Fruit fly (Drosophila melanogaster) whole organism, embryonic: ENCODE data around the gene ABCB7.
A peak's percentile ranks its signal among the peaks of the same experiment; 100 is the strongest.

ENCODE experiments used
- Bgb ChIP-seq: fragments of 200-800 bp; sonication (Bioruptor generic); IDR thresholded peaks from 2 replicates; pipeline ENCODE4 v1.3.6; 2022; ENCODE audit warnings: missing biosample characterization, missing genetic modification characterization; ENCODE audit not compliant: partially characterized antibody
- CG10431 ChIP-seq: fragments of 200-800 bp; sonication (Bioruptor generic); optimal IDR thresholded peaks from 3 replicates; lab custom pipeline; 2018; ENCODE audit warnings: missing biosample characterization, mild to moderate bottlenecking, missing genetic modification characterization
- CG10543 ChIP-seq: fragments of 200-800 bp; sonication (Bioruptor generic); optimal IDR thresholded peaks from 3 replicates; lab custom pipeline; 2017; ENCODE audit warnings: missing biosample characterization, mild to moderate bottlenecking, missing genetic modification characterization, moderate library complexity
- CG10959 ChIP-seq: fragments of 200-800 bp; sonication (Bioruptor generic); IDR thresholded peaks from 2 replicates; pipeline ENCODE4 v1.3.6; 2022; ENCODE audit warnings: missing biosample characterization, missing genetic modification characterization
- CG11456 ChIP-seq: fragments of 200-800 bp; sonication (Bioruptor generic); IDR thresholded peaks from 3 replicates; pipeline ENCODE4 v1.3.6; 2022; ENCODE audit warnings: missing biosample characterization, missing genetic modification characterization
- CG12769 ChIP-seq: fragments of 200-800 bp; sonication (Bioruptor generic); optimal IDR thresholded peaks from 2 replicates; lab custom pipeline; 2019; ENCODE audit warnings: missing biosample characterization, mild to moderate bottlenecking, missing genetic modification characterization, moderate library complexity
- CG13123 ChIP-seq: fragments of 200-800 bp; sonication (Bioruptor generic); optimal IDR thresholded peaks from 2 replicates; lab custom pipeline; 2016; ENCODE audit warnings: missing biosample characterization, missing genetic modification characterization
- CG14710 ChIP-seq: fragments of 200-800 bp; sonication (Bioruptor generic); optimal IDR thresholded peaks from 3 replicates; lab custom pipeline; 2019; ENCODE audit warnings: missing biosample characterization, mild to moderate bottlenecking, missing genetic modification characterization, moderate library complexity
- CG15011 ChIP-seq: fragments of 200-800 bp; sonication (Bioruptor generic); optimal IDR thresholded peaks from 3 replicates; lab custom pipeline; 2018; ENCODE audit warnings: missing biosample characterization, mild to moderate bottlenecking, missing genetic modification characterization
- CG1647 ChIP-seq: fragments of 200-800 bp; sonication (Bioruptor generic); optimal IDR thresholded peaks from 3 replicates; lab custom pipeline; 2016; ENCODE audit warnings: missing biosample characterization, missing genetic modification characterization
- CG17359 ChIP-seq: fragments of 200-800 bp; sonication (Bioruptor generic); optimal IDR thresholded peaks from 3 replicates; lab custom pipeline; 2018; ENCODE audit warnings: missing biosample characterization, mild to moderate bottlenecking, missing genetic modification characterization, moderate library complexity
- CG2202 ChIP-seq: fragments of 200-800 bp; sonication (Bioruptor generic); optimal IDR thresholded peaks from 2 replicates; lab custom pipeline; 2018; ENCODE audit warnings: missing biosample characterization, mild to moderate bottlenecking, missing genetic modification characterization
- CG2875 ChIP-seq: fragments of 200-800 bp; sonication (Bioruptor generic); optimal IDR thresholded peaks from 2 replicates; lab custom pipeline; 2017; ENCODE audit warnings: missing biosample characterization, mild to moderate bottlenecking, missing genetic modification characterization, missing genetic modification reagents
- CG31224 ChIP-seq: fragments of 200-800 bp; sonication (Bioruptor generic); IDR thresholded peaks from 2 replicates; pipeline ENCODE4 v1.3.6; 2022; ENCODE audit warnings: missing biosample characterization, missing genetic modification characterization
- CG34376 ChIP-seq: fragments of 200-800 bp; sonication (Bioruptor generic); optimal IDR thresholded peaks from 2 replicates; lab custom pipeline; 2018; ENCODE audit warnings: missing biosample characterization, mild to moderate bottlenecking, missing genetic modification characterization
- CG5245 ChIP-seq: fragments of 200-800 bp; sonication (Bioruptor generic); optimal IDR thresholded peaks from 3 replicates; lab custom pipeline; 2016; ENCODE audit warnings: missing biosample characterization, missing genetic modification characterization
- CG8924 ChIP-seq: fragments of 200-800 bp; optimal IDR thresholded peaks from 3 replicates; lab custom pipeline; 2019; ENCODE audit warnings: missing biosample characterization, mild to moderate bottlenecking, missing genetic modification characterization, moderate library complexity
- CG9437 ChIP-seq: fragments of 200-800 bp; sonication (Bioruptor generic); optimal IDR thresholded peaks from 2 replicates; lab custom pipeline; 2018; ENCODE audit warnings: missing biosample characterization, mild to moderate bottlenecking, missing genetic modification characterization
- CG9727 ChIP-seq: fragments of 200-800 bp; sonication (Bioruptor generic); optimal IDR thresholded peaks from 3 replicates; lab custom pipeline; 2017; ENCODE audit warnings: missing biosample characterization, mild to moderate bottlenecking, missing genetic modification characterization
- Dfd ChIP-seq, 2 experiments: fragments of >200 bp; optimal IDR thresholded peaks; 2 replicates each; lab custom pipeline; 2017; ENCODE audit warnings: missing biosample characterization in 2 of 2, missing genetic modification characterization in 2 of 2
- Dip3 ChIP-seq: fragments of 200-800 bp; sonication (Bioruptor generic); optimal IDR thresholded peaks from 3 replicates; lab custom pipeline; 2016; ENCODE audit warnings: missing biosample characterization, missing genetic modification characterization
- Doc3 ChIP-seq: fragments of 200-800 bp; sonication (Bioruptor generic); IDR thresholded peaks from 3 replicates; pipeline ENCODE4 v1.3.6; 2022; ENCODE audit warnings: missing biosample characterization, missing genetic modification characterization; ENCODE audit not compliant: partially characterized antibody
- Drgx ChIP-seq: fragments of 200-800 bp; sonication (Bioruptor generic); IDR thresholded peaks from 2 replicates; pipeline ENCODE4 v1.3.6; 2022; ENCODE audit warnings: missing biosample characterization, missing genetic modification characterization
- HmgD ChIP-seq: fragments of 200-800 bp; sonication (Bioruptor generic); optimal IDR thresholded peaks from 3 replicates; lab custom pipeline; 2016; ENCODE audit warnings: missing biosample characterization, missing genetic modification characterization
- HmgZ ChIP-seq: fragments of 200-800 bp; sonication (Bioruptor generic); optimal IDR thresholded peaks from 2 replicates; lab custom pipeline; 2018; ENCODE audit warnings: missing biosample characterization, mild to moderate bottlenecking, missing genetic modification characterization
- Hr3 ChIP-seq: fragments of 200-800 bp; sonication (Bioruptor generic); optimal IDR thresholded peaks from 3 replicates; lab custom pipeline; 2016; ENCODE audit warnings: missing biosample characterization, missing genetic modification characterization
- Mad ChIP-seq: fragments of 200-800 bp; sonication (Bioruptor generic); optimal IDR thresholded peaks from 2 replicates; lab custom pipeline; 2016; ENCODE audit warnings: missing biosample characterization, missing genetic modification characterization
- Max ChIP-seq: fragments of 200-800 bp; sonication (Bioruptor generic); optimal IDR thresholded peaks from 2 replicates; lab custom pipeline; 2016; ENCODE audit warnings: missing biosample characterization, mild to moderate bottlenecking, missing genetic modification characterization
- Med ChIP-seq: fragments of 200-800 bp; sonication (Bioruptor generic); peaks from one replicate; lab custom pipeline; 2016; ENCODE audit warnings: missing biosample characterization, missing genetic modification characterization, mild to moderate bottlenecking, inconsistent platforms, moderate library complexity
- Opbp ChIP-seq: fragments of 200-800 bp; sonication (Bioruptor generic); IDR thresholded peaks from 3 replicates; pipeline ENCODE4 v1.3.6; 2022; ENCODE audit warnings: missing biosample characterization, missing genetic modification characterization; ENCODE audit not compliant: partially characterized antibody
- Scr ChIP-seq: fragments of 200-800 bp; sonication (Bioruptor generic); IDR thresholded peaks from 2 replicates; pipeline ENCODE4 v1.3.6; 2022; ENCODE audit warnings: missing biosample characterization, missing genetic modification characterization; ENCODE audit not compliant: partially characterized antibody
- Taf1 ChIP-seq: fragments of 200-800 bp; sonication (Bioruptor generic); IDR thresholded peaks from 2 replicates; pipeline ENCODE4 v1.3.6; 2022; ENCODE audit warnings: missing biosample characterization, missing genetic modification characterization
- amos ChIP-seq: fragments of 200-800 bp; sonication (Bioruptor generic); IDR thresholded peaks from 2 replicates; pipeline ENCODE4 v1.3.6; 2022; ENCODE audit warnings: missing biosample characterization, missing genetic modification characterization; ENCODE audit not compliant: partially characterized antibody
- cato ChIP-seq: fragments of 200-800 bp; sonication (Bioruptor generic); optimal IDR thresholded peaks from 2 replicates; lab custom pipeline; 2016; ENCODE audit warnings: missing biosample characterization, missing genetic modification characterization, borderline replicate concordance
- chinmo ChIP-seq: fragments of 200-800 bp; sonication (Bioruptor generic); IDR thresholded peaks from 4 replicates; pipeline ENCODE4 v1.3.6; 2022; ENCODE audit warnings: missing biosample characterization, missing genetic modification characterization; ENCODE audit not compliant: partially characterized antibody
- cwo ChIP-seq: fragments of 200-800 bp; sonication (Bioruptor generic); optimal IDR thresholded peaks from 3 replicates; lab custom pipeline; 2017; ENCODE audit warnings: missing biosample characterization, missing genetic modification characterization, mild to moderate bottlenecking, moderate library complexity, missing genetic modification reagents
- dmrt99B ChIP-seq: fragments of 200-800 bp; sonication (Bioruptor generic); optimal IDR thresholded peaks from 2 replicates; lab custom pipeline; 2018; ENCODE audit warnings: missing biosample characterization, mild to moderate bottlenecking, missing genetic modification characterization, moderate library complexity
- gro ChIP-seq: fragments of 200-800 bp; sonication (Bioruptor generic); optimal IDR thresholded peaks from 2 replicates; lab custom pipeline; 2016; ENCODE audit warnings: missing biosample characterization, missing genetic modification characterization
- hb ChIP-seq: fragments of 200-800 bp; sonication (Bioruptor generic); IDR thresholded peaks from 3 replicates; pipeline ENCODE4 v1.3.6; 2022; ENCODE audit warnings: missing biosample characterization, missing genetic modification characterization; ENCODE audit not compliant: partially characterized antibody
- hkb ChIP-seq, 2 experiments: fragments of 200-800 bp in 1 of 2; fragments of >200 bp in 1 of 2; sonication (Bioruptor generic) in 1 of 2; IDR thresholded peaks in 1 of 2; optimal IDR thresholded peaks in 1 of 2; 2 replicates each; pipeline versions ENCODE4 v1.3.6 to Lab custom; 2017 to 2022; ENCODE audit warnings: missing biosample characterization in 1 of 2, missing genetic modification characterization in 1 of 2
- hth ChIP-seq: fragments of >200 bp; optimal IDR thresholded peaks from 2 replicates; lab custom pipeline; 2017; ENCODE audit warnings: inconsistent platforms
- kah ChIP-seq: fragments of 200-800 bp; sonication (Bioruptor generic); optimal IDR thresholded peaks from 2 replicates; lab custom pipeline; 2018; ENCODE audit warnings: missing biosample characterization, mild to moderate bottlenecking, missing genetic modification characterization
- oc ChIP-seq: fragments of 200-800 bp; sonication (Bioruptor generic); optimal IDR thresholded peaks from 2 replicates; lab custom pipeline; 2018; ENCODE audit warnings: missing biosample characterization, mild to moderate bottlenecking, missing genetic modification characterization, moderate library complexity
- ranshi ChIP-seq: fragments of 200-800 bp; sonication (Bioruptor generic); IDR thresholded peaks from 2 replicates; pipeline ENCODE4 v1.3.6; 2022; ENCODE audit warnings: missing biosample characterization, missing genetic modification characterization
- ro ChIP-seq: fragments of 200-800 bp; sonication (Bioruptor generic); IDR thresholded peaks from 2 replicates; pipeline ENCODE4 v1.3.6; 2022; ENCODE audit warnings: missing biosample characterization, missing genetic modification characterization
- scrt ChIP-seq: fragments of 200-800 bp; sonication (Bioruptor generic); optimal IDR thresholded peaks from 2 replicates; lab custom pipeline; 2018; ENCODE audit warnings: missing biosample characterization, mild to moderate bottlenecking, missing genetic modification characterization, moderate library complexity
- vvl ChIP-seq: fragments of 200-800 bp; sonication (Bioruptor generic); IDR thresholded peaks from 2 replicates; pipeline ENCODE4 v1.3.6; 2022; ENCODE audit warnings: missing biosample characterization, missing genetic modification characterization
- wek ChIP-seq: fragments of 200-800 bp; sonication (Bioruptor generic); optimal IDR thresholded peaks from 3 replicates; lab custom pipeline; 2018; ENCODE audit warnings: missing biosample characterization, mild to moderate bottlenecking, missing genetic modification characterization, moderate library complexity

The ABCB7 gene

DNA sequence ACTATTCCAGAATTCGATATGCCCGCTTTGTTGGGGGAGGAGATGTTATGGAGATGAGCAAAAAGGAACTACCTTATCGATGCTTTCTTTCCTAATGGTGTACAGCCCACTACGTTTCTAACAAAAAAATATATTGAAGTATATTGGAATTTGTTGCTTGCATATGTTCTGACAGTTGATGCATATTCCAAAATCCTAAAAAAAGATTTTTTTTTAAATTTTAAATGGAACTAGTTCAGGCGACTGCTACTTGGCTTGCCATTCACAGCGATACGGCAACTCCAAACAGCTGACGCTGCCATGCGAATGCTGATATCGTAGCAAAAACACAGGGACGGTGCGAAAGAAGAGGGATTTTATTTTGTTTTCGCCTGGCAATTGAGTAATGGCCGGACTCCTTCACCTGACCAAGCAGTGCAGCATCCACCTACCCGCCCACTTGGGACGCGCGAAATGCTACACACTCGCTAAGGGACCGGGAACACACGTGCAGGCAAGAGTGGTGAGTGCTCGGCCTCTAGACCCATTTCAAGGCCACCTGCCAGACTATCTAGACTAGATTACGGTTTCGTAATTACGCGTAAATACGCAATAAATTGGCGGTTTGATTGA lies at the start of gene ABCB7, which contains the start of the genes CG13926 and CG33230:
ABCB7 (plus strand) TSS at position 299 of the 612 bp plus-strand sequence.
CG13926 (minus strand) TSS at position 43 of the 612 bp plus-strand sequence.
CG33230 (plus strand) TSS at position 299 of the 612 bp plus-strand sequence.
- TF ChIP-seq CG9727 (GFP tag; lab: Kevin White, UChicago) (peak; percentile 29), CG14710 (tag; lab: Kevin White, UChicago) (peak; percentile 55), cato (no peak), cwo (GFP tag; lab: Kevin White, UChicago) (peak; percentile 50), CG2875 (GFP tag; lab: Kevin White, UChicago) (no peak), Med (peak; percentile 92), Mad (GFP tag; lab: Kevin White, UChicago) (peak; percentile 9), hth (no peak), CG31224 (GFP tag; lab: Robert Waterston, UW) (no peak), CG1647 (GFP tag; lab: Kevin White, UChicago) (no peak), Dip3 (peak; percentile 1), ranshi (GFP tag; lab: Robert Waterston, UW) (no peak), kah (peak; percentile 29), HmgZ (tag; lab: Kevin White, UChicago) (no peak), hkb (optimal IDR thresholded peaks at IDR 0.05; lab: Kevin White, UChicago) (peak; percentile 75), hkb (GFP tag; IDR thresholded peaks at IDR 0.05; lab: Robert Waterston, UW) (no peak), vvl (GFP tag; lab: Robert Waterston, UW) (peak; percentile 32; the same call in 1 of the 2 replicates), Hr3 (GFP tag; lab: Kevin White, UChicago) (no peak), ro (no peak), CG15011 (GFP tag; lab: Kevin White, UChicago) (no peak), scrt (no peak), Scr (peak; percentile 54), chinmo (GFP tag; lab: Robert Waterston, UW) (0 out of 4 replicates have a peak, but pooled peaks have one; percentile 18), CG10959 (GFP tag; lab: Robert Waterston, UW) (no peak), gro (no peak), Max (GFP tag; lab: Kevin White, UChicago) (peak; percentile 44), CG2202 (tag; lab: Kevin White, UChicago) (no peak), Opbp (no peak), CG11456 (no peak), CG9437 (GFP tag; lab: Kevin White, UChicago) (peak; percentile 21), Doc3 (GFP tag; lab: Robert Waterston, UW) (0 out of 3 replicates have a peak, but pooled peaks have one; percentile 39), oc (tag; lab: Kevin White, UChicago) (no peak), hb (no peak), CG8924 (tag; lab: Kevin White, UChicago) (peak; percentile 4), Drgx (GFP tag; lab: Robert Waterston, UW) (0 out of 2 replicates have a peak, but pooled peaks have one; percentile 12), CG10543 (GFP tag; lab: Kevin White, UChicago) (peak; percentile 61), wek (GFP tag; lab: Kevin White, UChicago) (no peak), CG10431 (GFP tag; lab: Kevin White, UChicago) (peak; percentile 25), Bgb (GFP tag; lab: Robert Waterston, UW) (peak; percentile 47), HmgD (no peak), dmrt99B (no peak), CG34376 (peak; percentile 37), CG17359 (tag; lab: Kevin White, UChicago) (no peak), amos (GFP tag; lab: Robert Waterston, UW) (peak; percentile 46; the same call in 1 of the 2 replicates), CG12769 (tag; lab: Kevin White, UChicago) (no peak), CG13123 (GFP tag; lab: Kevin White, UChicago) (no peak), Dfd (GFP tag; optimal IDR thresholded peaks at IDR 0.05; lab: Kevin White, UChicago) (no peak), CG5245 (GFP tag; lab: Kevin White, UChicago) (peak; percentile 14), Taf1 (GFP tag; lab: Robert Waterston, UW) (no peak)
